Worm (Caenorhabditis elegans) whole organism, L4 larva: ENCODE results near the gene C09B9.1.
"Not testable (repeated sequence)": the region's sequence is repeated elsewhere in the genome, so short reads cannot be mapped to it uniquely, and the experiment has no call there.

ENCODE experiments used
- F37D6.2 ChIP-seq: sonication (generic microtip); optimal IDR thresholded peaks from 2 replicates; lab custom pipeline; 2016; ENCODE audit warnings: mild to moderate bottlenecking, missing genetic modification characterization, missing compliant biosample characterization
- F49E8.2 ChIP-seq: sonication (generic microtip); optimal IDR thresholded peaks from 2 replicates; lab custom pipeline; 2016; ENCODE audit warnings: missing compliant biosample characterization, mild to moderate bottlenecking, missing genetic modification characterization, borderline replicate concordance
- T20F7.1 ChIP-seq: fragments of 200-800 bp; sonication (Bioruptor generic); optimal IDR thresholded peaks from 2 replicates; lab custom pipeline; 2018; ENCODE audit warnings: mild to moderate bottlenecking, missing genetic modification characterization, missing compliant biosample characterization
- Y75B8A.6 ChIP-seq: fragments of 200-800 bp; sonication (Bioruptor generic); IDR thresholded peaks from 2 replicates; pipeline ENCODE4 v1.3.6; 2022; ENCODE audit warnings: missing genetic modification reagents, missing genetic modification characterization, missing compliant biosample characterization
- ZK546.5 ChIP-seq, 2 experiments: sonication (generic microtip); optimal IDR thresholded peaks; 2 replicates each; lab custom pipeline; 2017; ENCODE audit warnings: missing biosample characterization in 2 of 2, missing genetic modification characterization in 2 of 2
- ama-1 ChIP-seq: fragments of 150-350 bp; optimal IDR thresholded peaks from 2 replicates; lab custom pipeline; 2014; ENCODE audit warnings: inconsistent platforms, mixed read lengths
- ceh-20 ChIP-seq: fragments of 200-800 bp; sonication (Bioruptor generic); IDR thresholded peaks from 2 replicates; pipeline ENCODE4 v1.3.6; 2022; ENCODE audit warnings: missing genetic modification reagents, missing genetic modification characterization, missing compliant biosample characterization
- ceh-28 ChIP-seq: fragments of 150-350 bp; optimal IDR thresholded peaks from 2 replicates; lab custom pipeline; 2014; ENCODE audit warnings: missing biosample characterization, missing genetic modification reagents, missing genetic modification characterization
- ceh-32 ChIP-seq: sonication (generic microtip); optimal IDR thresholded peaks from 2 replicates; lab custom pipeline; 2016; ENCODE audit warnings: mild to moderate bottlenecking, missing genetic modification characterization, missing compliant biosample characterization; ENCODE audit not compliant: poor library complexity
- ces-1 ChIP-seq: fragments of 150-350 bp; sonication (generic microtip); optimal IDR thresholded peaks from 4 replicates; lab custom pipeline; 2014; ENCODE audit warnings: missing biosample characterization, missing genetic modification reagents, missing genetic modification characterization
- ctbp-1 ChIP-seq: fragments of 200-800 bp; sonication (Bioruptor generic); IDR thresholded peaks from 2 replicates; pipeline ENCODE4 v1.3.6; 2022; ENCODE audit warnings: missing genetic modification reagents, missing genetic modification characterization, missing compliant biosample characterization
- dmd-6 ChIP-seq: fragments of 200-800 bp; sonication (Bioruptor generic); IDR thresholded peaks from 2 replicates; pipeline ENCODE4 v1.3.6; 2022; ENCODE audit warnings: missing genetic modification reagents, missing genetic modification characterization, missing compliant biosample characterization
- dpl-1 ChIP-seq: fragments of 150-350 bp; optimal IDR thresholded peaks from 2 replicates; lab custom pipeline; 2014; ENCODE audit warnings: missing biosample characterization, missing genetic modification reagents, missing genetic modification characterization
- duxl-1 ChIP-seq: sonication (generic microtip); optimal IDR thresholded peaks from 2 replicates; lab custom pipeline; 2016; ENCODE audit warnings: mild to moderate bottlenecking, missing genetic modification characterization, moderate library complexity, missing compliant biosample characterization; ENCODE audit not compliant: poor library complexity
- hlh-11 ChIP-seq: fragments of 200-800 bp; sonication (Bioruptor generic); optimal IDR thresholded peaks from 2 replicates; lab custom pipeline; 2018; ENCODE audit warnings: mild to moderate bottlenecking, missing genetic modification characterization, missing compliant biosample characterization
- lin-13 ChIP-seq: fragments of 150-350 bp; optimal IDR thresholded peaks from 2 replicates; lab custom pipeline; 2014; ENCODE audit warnings: missing biosample characterization, missing genetic modification reagents, missing genetic modification characterization
- lin-29 ChIP-seq: fragments of 200-800 bp; sonication (Bioruptor generic); IDR thresholded peaks from 2 replicates; pipeline ENCODE4 v1.3.6; 2022; ENCODE audit warnings: missing genetic modification reagents, missing genetic modification characterization, missing compliant biosample characterization
- lin-39 ChIP-seq: fragments of 150-350 bp; optimal IDR thresholded peaks from 2 replicates; lab custom pipeline; 2014; ENCODE audit warnings: missing biosample characterization, missing genetic modification reagents, missing genetic modification characterization
- lsy-2 ChIP-seq, 2 experiments: fragments of 150-350 bp in 1 of 2; sonication (generic microtip) in 1 of 2; optimal IDR thresholded peaks; 2 replicates each; lab custom pipeline; 2014 to 2017; ENCODE audit warnings: missing biosample characterization in 2 of 2, missing genetic modification characterization in 2 of 2
- mdt-29 ChIP-seq: fragments of 200-800 bp; sonication (Bioruptor generic); IDR thresholded peaks from 2 replicates; pipeline ENCODE4 v1.3.6; 2022; ENCODE audit warnings: missing genetic modification reagents, missing genetic modification characterization, missing compliant biosample characterization
- mes-2 ChIP-seq: sonication (generic microtip); optimal IDR thresholded peaks from 2 replicates; lab custom pipeline; 2016; ENCODE audit warnings: missing genotype, mild to moderate bottlenecking, missing genetic modification characterization, missing compliant biosample characterization; ENCODE audit not compliant: poor library complexity, severe bottlenecking
- mxl-2 ChIP-seq: fragments of 200-800 bp; sonication (Bioruptor generic); conservative IDR thresholded peaks from 2 replicates; pipeline ENCODE4 v1.3.6; 2022; ENCODE audit warnings: missing genetic modification reagents, missing genetic modification characterization, missing compliant biosample characterization
- nhr-102 ChIP-seq: sonication (generic microtip); optimal IDR thresholded peaks from 2 replicates; lab custom pipeline; 2016; ENCODE audit warnings: mild to moderate bottlenecking, missing genetic modification characterization, moderate library complexity, missing compliant biosample characterization
- nhr-28 ChIP-seq: fragments of 150-350 bp; optimal IDR thresholded peaks from 2 replicates; lab custom pipeline; 2014; ENCODE audit warnings: missing biosample characterization, missing genetic modification characterization
- nhr-76 ChIP-seq: fragments of 150-350 bp; optimal IDR thresholded peaks from 2 replicates; lab custom pipeline; 2014; ENCODE audit warnings: missing biosample characterization, missing genetic modification characterization
- pha-4 ChIP-seq, 2 experiments: fragments of 150-350 bp in 1 of 2; fragments of 200-800 bp in 1 of 2; sonication (Bioruptor generic) in 1 of 2; IDR thresholded peaks in 1 of 2; optimal IDR thresholded peaks in 1 of 2; 2 replicates each; pipeline versions ENCODE4 v1.3.6 to Lab custom; 2014 to 2022; ENCODE audit warnings: missing genetic modification characterization in 2 of 2, missing genetic modification reagents in 2 of 2, missing biosample characterization in 1 of 2, missing compliant biosample characterization in 1 of 2
- sdz-12 ChIP-seq: fragments of 200-800 bp; sonication (Bioruptor generic); optimal IDR thresholded peaks from 2 replicates; lab custom pipeline; 2018; ENCODE audit warnings: mild to moderate bottlenecking, missing genetic modification characterization, missing compliant biosample characterization
- set-16 ChIP-seq: fragments of 200-800 bp; sonication (Bioruptor generic); IDR thresholded peaks from 2 replicates; pipeline ENCODE4 v1.3.6; 2022; ENCODE audit warnings: missing genetic modification reagents, missing genetic modification characterization, missing compliant biosample characterization
- snpc-1.2 ChIP-seq: fragments of 200-800 bp; sonication (Bioruptor generic); IDR thresholded peaks from 2 replicates; pipeline ENCODE4 v1.3.6; 2022; ENCODE audit warnings: missing genetic modification reagents, missing genetic modification characterization, missing compliant biosample characterization
- spr-3 ChIP-seq: fragments of 200-800 bp; sonication (Bioruptor generic); optimal IDR thresholded peaks from 2 replicates; lab custom pipeline; 2018; ENCODE audit warnings: mild to moderate bottlenecking, missing genetic modification characterization, missing compliant biosample characterization
- zag-1 ChIP-seq: fragments of 150-350 bp; optimal IDR thresholded peaks from 2 replicates; lab custom pipeline; 2014; ENCODE audit warnings: missing biosample characterization, missing genetic modification characterization

Gene C09B9.1

ce11 chrIV:5063297-5063696 lies 25.7 kb downstream of the C09B9.1 start (continued):
- TF ChIP-seq lin-39 (tag; lab: Kevin White, UChicago) (no peak), ama-1 (lab: Kevin White, UChicago) (no peak), dpl-1 (no peak), ces-1 (GFP tag; lab: Kevin White, UChicago) (no peak), mes-2 (tag; lab: Kevin White, UChicago) (peak; percentile 43), dmd-6 (GFP tag; lab: Robert Waterston, UW) (no peak), nhr-28 (tag; lab: Kevin White, UChicago) (no peak), nhr-76 (no peak), lin-29 (GFP tag; lab: Robert Waterston, UW) (no peak), ZK546.5 (tag; optimal IDR thresholded peaks at IDR 0.05; lab: Kevin White, UChicago) (no peak), hlh-11 (tag; lab: Kevin White, UChicago) (peak; percentile 5), spr-3 (no peak), T20F7.1 (no peak), zag-1 (tag; lab: Kevin White, UChicago) (no peak), ceh-28 (tag; lab: Kevin White, UChicago) (no peak), F49E8.2 (tag; lab: Kevin White, UChicago) (peak; percentile 1), ceh-20 (GFP tag; lab: Robert Waterston, UW) (no peak), F37D6.2 (tag; lab: Kevin White, UChicago) (no peak), ctbp-1 (GFP tag; lab: Robert Waterston, UW) (no peak), sdz-12 (GFP tag; lab: Kevin White, UChicago) (no peak), Y75B8A.6 (GFP tag; lab: Robert Waterston, UW) (no peak), lin-13 (GFP tag; lab: Kevin White, UChicago) (no peak), mdt-29 (GFP tag; lab: Robert Waterston, UW) (peak; percentile 63; the same call in 1 of the 2 replicates)
- TF ChIP-seq, all 104 proteins: peak for 13

DNA sequence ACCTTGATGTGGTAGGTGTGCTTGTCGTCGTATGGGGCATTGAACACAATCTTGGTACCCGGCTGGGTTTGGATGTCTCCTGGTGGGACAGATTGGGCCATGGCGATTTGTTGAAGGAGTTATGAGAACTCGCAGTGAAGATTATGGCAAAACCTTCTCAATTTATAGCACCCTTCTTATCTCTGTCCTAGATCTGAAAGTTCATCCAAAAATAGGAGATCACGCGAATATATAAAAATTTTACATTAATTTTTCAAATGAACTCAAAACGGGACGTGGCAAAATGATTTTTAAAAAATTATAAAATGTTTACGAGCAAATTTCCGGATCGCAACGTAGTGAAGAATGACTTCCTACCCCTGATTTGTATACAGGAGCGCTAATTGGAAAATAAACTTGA lies 27.4 kb downstream of the C09B9.1 start, which contains the start of gene msp-53:
TSS of gene msp-53 (minus strand) at position 101 of the 400 bp plus-strand sequence.
- TF ChIP-seq ctbp-1, dmd-6, snpc-1.2 (GFP tag; lab: Robert Waterston, UW): not testable (repeated sequence)

DNA sequence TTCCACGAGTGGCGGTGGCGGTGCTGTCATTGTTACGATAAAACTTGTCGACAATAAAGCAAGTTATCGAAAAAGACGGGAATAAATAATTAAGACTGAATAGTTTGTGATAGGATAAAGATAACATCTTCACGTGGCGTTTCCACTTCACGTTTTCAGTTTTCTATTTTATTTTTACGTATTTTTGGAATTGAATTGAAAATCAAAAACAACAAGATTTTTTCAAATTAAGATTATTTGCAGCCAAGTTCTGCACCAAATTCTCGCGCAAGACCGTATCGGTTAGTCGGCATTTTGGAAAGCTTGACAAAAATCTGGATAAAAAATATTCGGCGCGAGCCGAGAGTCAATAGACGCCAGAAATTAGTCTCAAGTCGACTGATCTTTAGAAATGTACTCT lies 29.3 kb downstream of the C09B9.1 start, which contains the start of gene ttbk-2.2:
TSS of gene ttbk-2.2 (minus strand) at position 101 of the 400 bp plus-strand sequence.
- not testable (repeated sequence) for TF ChIP-seq mxl-2 (GFP tag; lab: Robert Waterston, UW); lsy-2 (tag; optimal IDR thresholded peaks at IDR 0.05; lab: Kevin White, UChicago); pha-4 (GFP tag; IDR thresholded peaks at IDR 0.05; lab: Robert Waterston, UW); pha-4 (tag; optimal IDR thresholded peaks at IDR 0.05; lab: Kevin White, UChicago)

ce11 chrIV:5068541-5068940 lies 31.0 kb downstream of the C09B9.1 start, which contains the start of the genes R13H9.6 and rmd-6:
R13H9.6 (minus strand) TSS chrIV:5068641.
rmd-6 (plus strand) TSS chrIV:5068845.
- TF ChIP-seq set-16 (GFP tag; lab: Robert Waterston, UW); nhr-102 (tag; lab: Kevin White, UChicago); duxl-1 (tag; lab: Kevin White, UChicago): not testable (repeated sequence)
- TF ChIP-seq, all 104 proteins: peak for 0; not testable (repeated sequence) for 104

- TF ChIP-seq zag-1, hlh-11, ceh-32 (tag; lab: Kevin White, UChicago): not testable (repeated sequence)
Measured at ce11 chrIV:5070593-5070992, 33.0 kb downstream of the C09B9.1 start, which contains the start of gene C02B10.6. C02B10.6 (plus strand) TSS chrIV:5070893.
